Worm (Caenorhabditis elegans): Measurements from ENCODE around the gene spp-12.

Gene spp-12

DNA sequence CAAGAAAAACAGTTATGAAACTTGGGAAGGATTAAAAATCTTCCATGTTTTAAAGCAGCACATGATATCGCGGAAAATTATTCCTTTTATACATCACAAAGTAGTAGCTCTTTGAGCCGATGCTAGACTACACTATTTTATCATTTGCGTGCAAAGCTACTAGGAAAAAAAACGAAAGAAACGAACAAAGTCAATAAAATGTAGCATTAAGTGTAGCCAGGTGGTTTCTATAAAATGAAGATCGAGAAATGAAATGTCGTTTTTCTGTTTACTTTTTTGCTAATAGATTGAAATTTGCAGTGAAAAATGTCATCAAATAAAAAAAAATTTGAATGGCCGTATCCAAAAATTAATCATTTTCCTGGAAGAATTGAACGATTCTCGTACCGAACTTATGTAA lies 16.7 kb upstream of the spp-12 start, which contains the start of gene cpt-5:
cpt-5 (plus strand) TSS at position 301 of the 400 bp plus-strand sequence.
- TF ChIP-seq elt-3 (tag; optimal IDR thresholded peaks at IDR 0.05) (no peak), lin-13 (GFP tag; optimal IDR thresholded peaks at IDR 0.05) (no peak), C34F6.9 (tag; optimal IDR thresholded peaks at IDR 0.05) (no peak), dmd-4 (tag; optimal IDR thresholded peaks at IDR 0.05) (no peak), skn-1 (tag; optimal IDR thresholded peaks at IDR 0.05) (no peak), nhr-12 (tag; optimal IDR thresholded peaks at IDR 0.05) (no peak), gmeb-1 (tag; optimal IDR thresholded peaks at IDR 0.05) (no peak), nhr-23 (tag; optimal IDR thresholded peaks at IDR 0.05) (no peak), lin-11 (tag; optimal IDR thresholded peaks at IDR 0.05) (no peak), elt-1 (tag; optimal IDR thresholded peaks at IDR 0.05) (no peak), nhr-21 (tag; optimal IDR thresholded peaks at IDR 0.05) (no peak), unc-39 (tag; optimal IDR thresholded peaks at IDR 0.05) (no peak), ztf-4 (tag; optimal IDR thresholded peaks at IDR 0.05) (no peak), peb-1 (tag; optimal IDR thresholded peaks at IDR 0.05) (no peak)

DNA sequence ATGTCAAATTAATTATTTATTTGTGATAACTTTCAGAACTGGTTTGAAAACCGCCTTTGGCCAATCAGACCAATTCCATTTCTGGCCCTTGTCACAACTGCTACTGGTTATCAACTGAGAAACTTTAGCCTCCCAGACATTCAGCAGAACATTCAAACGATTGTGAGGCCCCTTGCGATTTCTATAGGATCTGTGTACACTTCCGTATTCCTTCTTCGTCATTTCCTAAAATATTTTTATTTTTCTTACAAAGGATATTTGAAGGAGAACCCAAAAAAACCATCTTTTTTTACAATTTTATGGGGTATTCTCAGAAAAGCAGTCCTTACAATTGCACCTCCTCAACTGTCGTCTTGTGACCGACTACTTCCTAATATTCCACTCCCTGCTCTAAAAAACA lies 16.3 kb upstream of the spp-12 start:
- no peak for TF ChIP-seq ztf-11 (tag; optimal IDR thresholded peaks at IDR 0.05)
- TF ChIP-seq ama-1 (optimal IDR thresholded peaks at IDR 0.05): no peak

DNA sequence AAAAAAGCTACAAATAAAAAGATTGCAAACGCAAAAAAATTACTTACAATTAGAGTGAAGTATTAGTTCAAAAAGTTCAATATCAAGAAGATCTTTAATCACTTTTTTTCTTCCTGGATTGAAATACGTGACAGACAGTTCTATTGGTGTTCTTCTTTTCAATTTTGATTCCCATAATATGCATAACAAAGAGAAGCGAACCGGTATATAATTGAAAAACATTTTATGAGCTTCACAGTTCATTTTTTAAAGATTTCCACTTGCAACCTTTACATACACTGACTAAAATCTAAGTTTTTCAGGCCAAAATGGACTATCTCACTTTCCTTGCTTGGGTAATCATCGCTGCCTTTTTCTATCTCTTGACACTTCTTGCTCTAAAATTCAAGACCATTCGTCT lies 13.1 kb upstream of the spp-12 start, which contains the start of gene T22G5.1:
T22G5.1 (plus strand) TSS at position 301 of the 400 bp plus-strand sequence.
- TF ChIP-seq nhr-11 (tag; optimal IDR thresholded peaks at IDR 0.05) (no peak), elt-3 (tag; optimal IDR thresholded peaks at IDR 0.05) (no peak)

DNA sequence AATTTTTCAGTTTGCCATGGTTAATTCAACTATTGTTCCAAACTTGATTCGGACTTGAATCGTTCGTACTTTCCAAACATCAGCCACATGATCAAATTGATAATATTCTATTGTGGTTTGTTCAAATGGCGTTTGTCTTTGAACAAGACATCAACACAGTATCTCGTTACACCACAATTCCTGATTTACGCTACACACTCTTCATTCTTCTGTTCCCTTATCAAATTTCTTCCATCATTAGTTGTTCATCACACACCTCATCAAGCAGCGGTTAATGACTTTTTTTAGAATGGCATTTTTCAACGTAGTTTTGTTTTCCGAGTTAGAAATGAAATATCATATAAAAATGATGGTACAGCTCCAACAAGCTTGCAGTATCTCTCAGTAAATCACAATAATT lies 11.4 kb upstream of the spp-12 start:
- TF ChIP-seq nhr-129 (tag; optimal IDR thresholded peaks at IDR 0.05): no peak
- TF ChIP-seq C34F6.9 (tag; optimal IDR thresholded peaks at IDR 0.05): no peak
- TF ChIP-seq Y55F3AM.14 (GFP tag; optimal IDR thresholded peaks at IDR 0.05): no peak
- TF ChIP-seq lin-13 (GFP tag; optimal IDR thresholded peaks at IDR 0.05): no peak
- TF ChIP-seq nhr-6 (tag; optimal IDR thresholded peaks at IDR 0.05): no peak
- peak; percentile 63 for TF ChIP-seq fos-1 (tag; optimal IDR thresholded peaks at IDR 0.05)
- TF ChIP-seq nhr-25 (tag; optimal IDR thresholded peaks at IDR 0.05): peak; percentile 30
- TF ChIP-seq nhr-237 (tag; optimal IDR thresholded peaks at IDR 0.05): no peak
- no peak for TF ChIP-seq mbf-1 (tag; optimal IDR thresholded peaks at IDR 0.05)
- peak; percentile 7 for TF ChIP-seq gmeb-1 (tag; optimal IDR thresholded peaks at IDR 0.05)
- no peak for TF ChIP-seq R02D3.7 (tag; optimal IDR thresholded peaks at IDR 0.05)
- no peak for TF ChIP-seq ztf-11 (tag; optimal IDR thresholded peaks at IDR 0.05)
- no peak for TF ChIP-seq alr-1 (tag; optimal IDR thresholded peaks at IDR 0.05)
- no peak for TF ChIP-seq elt-1 (tag; optimal IDR thresholded peaks at IDR 0.05)
- peak; percentile 37 for TF ChIP-seq crh-2 (tag; optimal IDR thresholded peaks at IDR 0.05)
- TF ChIP-seq sma-3 (GFP tag; optimal IDR thresholded peaks at IDR 0.05): peak; percentile 25
- no peak for TF ChIP-seq nhr-11 (tag; optimal IDR thresholded peaks at IDR 0.05)
- peak; percentile 71 for TF ChIP-seq sma-9 (GFP tag; optimal IDR thresholded peaks at IDR 0.05)
- TF ChIP-seq sma-9 (tag; optimal IDR thresholded peaks at IDR 0.05): no peak
- no peak for TF ChIP-seq nhr-12 (tag; optimal IDR thresholded peaks at IDR 0.05)
- TF ChIP-seq unc-55 (GFP tag; optimal IDR thresholded peaks at IDR 0.05): no peak
- no peak for TF ChIP-seq lin-11 (tag; optimal IDR thresholded peaks at IDR 0.05)

DNA sequence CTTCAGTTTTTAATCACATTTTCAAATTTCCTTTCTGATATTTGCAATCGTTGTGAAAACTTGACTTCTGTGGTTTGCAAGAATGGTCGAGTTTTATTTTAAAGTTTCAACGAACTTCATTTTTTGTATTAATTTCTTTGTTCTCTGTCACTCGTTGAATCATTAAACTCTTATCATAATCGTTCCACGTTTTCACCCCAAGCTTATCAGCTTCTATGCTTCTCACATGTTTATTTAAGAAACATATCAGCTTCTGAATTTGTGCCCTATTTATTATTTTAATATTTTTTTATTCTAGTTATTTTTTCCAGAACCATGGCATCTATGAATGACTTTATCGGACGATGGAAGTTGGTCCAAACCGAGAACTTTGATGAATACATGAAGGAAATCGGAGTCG lies 10.4 kb upstream of the spp-12 start, which contains the start of gene lbp-7:
lbp-7 (plus strand) TSS at position 312 of the 400 bp plus-strand sequence.
- TF ChIP-seq elt-3 (tag; optimal IDR thresholded peaks at IDR 0.05) (no peak), nhr-77 (tag; optimal IDR thresholded peaks at IDR 0.05) (no peak), ZK546.5 (tag; optimal IDR thresholded peaks at IDR 0.05) (no peak), dmd-4 (tag; optimal IDR thresholded peaks at IDR 0.05) (no peak), nhr-21 (tag; optimal IDR thresholded peaks at IDR 0.05) (no peak), crh-2 (tag; optimal IDR thresholded peaks at IDR 0.05) (peak; percentile 66), elt-1 (tag; optimal IDR thresholded peaks at IDR 0.05) (no peak), ceh-82 (tag; optimal IDR thresholded peaks at IDR 0.05) (no peak), nhr-25 (tag; optimal IDR thresholded peaks at IDR 0.05) (no peak), lin-13 (GFP tag; optimal IDR thresholded peaks at IDR 0.05) (no peak), lin-39 (tag; optimal IDR thresholded peaks at IDR 0.05) (no peak), Y55F3AM.14 (GFP tag; optimal IDR thresholded peaks at IDR 0.05) (no peak), alr-1 (tag; optimal IDR thresholded peaks at IDR 0.05) (no peak), ama-1 (optimal IDR thresholded peaks at IDR 0.05) (no peak), nhr-6 (tag; optimal IDR thresholded peaks at IDR 0.05) (no peak), ztf-4 (tag; optimal IDR thresholded peaks at IDR 0.05) (no peak), sma-9 (GFP tag; optimal IDR thresholded peaks at IDR 0.05) (peak; percentile 70), sma-9 (tag; optimal IDR thresholded peaks at IDR 0.05) (no peak), mdl-1 (tag; optimal IDR thresholded peaks at IDR 0.05) (no peak), egl-27 (tag; optimal IDR thresholded peaks at IDR 0.05) (no peak), fos-1 (tag; optimal IDR thresholded peaks at IDR 0.05) (peak; percentile 94)
